Worm (Caenorhabditis elegans) whole organism, early embryonic: ENCODE results near the gene C04G6.2.

Source experiments
- ama-1 ChIP-seq: fragments of 150-350 bp; optimal IDR thresholded peaks from 2 replicates; lab custom pipeline; 2014
- flt-1 ChIP-seq: fragments of 200-800 bp; sonication (Bioruptor generic); IDR thresholded peaks from 2 replicates; pipeline ENCODE4 v1.3.6; 2022; ENCODE audit warnings: missing genetic modification characterization, missing compliant biosample characterization
- hmbx-1 ChIP-seq: sonication (generic microtip); optimal IDR thresholded peaks from 2 replicates; lab custom pipeline; 2016; ENCODE audit warnings: mild to moderate bottlenecking, missing genetic modification characterization, missing compliant biosample characterization
- hmg-4 ChIP-seq: fragments of 200-800 bp; sonication (Bioruptor generic); optimal IDR thresholded peaks from 2 replicates; lab custom pipeline; 2018; ENCODE audit warnings: mild to moderate bottlenecking, missing genetic modification characterization, missing compliant biosample characterization
- hnd-1 ChIP-seq: sonication (generic microtip); optimal IDR thresholded peaks from 2 replicates; lab custom pipeline; 2016; ENCODE audit warnings: missing genetic modification characterization, missing compliant biosample characterization
- pes-1 ChIP-seq: fragments of 200-800 bp; sonication (Bioruptor generic); IDR thresholded peaks from 2 replicates; pipeline ENCODE4 v1.3.6; 2022; ENCODE audit warnings: missing genetic modification reagents, missing genetic modification characterization, missing compliant biosample characterization
- scrt-1 ChIP-seq: fragments of 200-800 bp; sonication (Bioruptor generic); IDR thresholded peaks from 2 replicates; pipeline ENCODE4 v1.3.6; 2022; ENCODE audit warnings: missing genetic modification characterization, missing compliant biosample characterization
- sea-1 ChIP-seq: fragments of 200-800 bp; sonication (Bioruptor generic); conservative IDR thresholded peaks from 2 replicates; pipeline ENCODE4 v1.3.6; 2022; ENCODE audit warnings: missing genetic modification characterization, missing compliant biosample characterization
- tbx-11 ChIP-seq: fragments of 200-800 bp; sonication (Bioruptor generic); IDR thresholded peaks from 2 replicates; pipeline ENCODE4 v1.3.6; 2022; ENCODE audit warnings: missing genetic modification characterization, missing compliant biosample characterization
- tra-4 ChIP-seq: sonication (generic microtip); optimal IDR thresholded peaks from 2 replicates; lab custom pipeline; 2017; ENCODE audit warnings: missing genetic modification characterization, missing compliant biosample characterization

- no peak for TF ChIP-seq hmbx-1
- TF ChIP-seq scrt-1 (GFP tag; lab: Robert Waterston, UW): no peak
- TF ChIP-seq tra-4 (tag; lab: Kevin White, UChicago): no peak
- TF ChIP-seq flt-1 (GFP tag; lab: Robert Waterston, UW): no peak
- TF ChIP-seq hnd-1 (tag; lab: Kevin White, UChicago): no peak
- no peak for TF ChIP-seq sea-1
- TF ChIP-seq pes-1: no peak
- no peak for TF ChIP-seq ama-1 (lab: Kevin White, UChicago)
- no peak for TF ChIP-seq tbx-11
- no peak for TF ChIP-seq hmg-4 (GFP tag; lab: Kevin White, UChicago)
Observed at ce11 chrII:5060719-5061118, 32.3 kb upstream of the C04G6.2 start, which contains the start of gene pho-12.
